Worm (Caenorhabditis elegans): ENCODE data around the gene T01D3.6.

The T01D3.6 gene

ce11 chrV:13739901-13740300 is 23.3 kb downstream of the T01D3.6 start:
- peak; percentile 80 for TF ChIP-seq pqm-1 (tag; optimal IDR thresholded peaks at IDR 0.05)
- TF ChIP-seq elt-2 (tag; optimal IDR thresholded peaks at IDR 0.05), result peak; percentile 86
- no peak for TF ChIP-seq elt-3 (tag; optimal IDR thresholded peaks at IDR 0.05)

ce11 chrV:13744901-13745300 is 28.3 kb downstream of the T01D3.6 start, which contains the start of gene F35E12.9:
Gene F35E12.9 (minus strand): TSS chrV:13745127.
- TF ChIP-seq pqm-1 (tag; optimal IDR thresholded peaks at IDR 0.05) (peak; percentile 94), R02D3.7 (tag; optimal IDR thresholded peaks at IDR 0.05) (no peak), lsy-12 (tag; optimal IDR thresholded peaks at IDR 0.05) (no peak), tbx-2 (tag; optimal IDR thresholded peaks at IDR 0.05) (no peak), sea-2 (GFP tag; optimal IDR thresholded peaks at IDR 0.05) (no peak), lin-15B (tag; optimal IDR thresholded peaks at IDR 0.05) (no peak), eor-1 (tag; optimal IDR thresholded peaks at IDR 0.05) (no peak), elt-2 (tag; optimal IDR thresholded peaks at IDR 0.05) (peak; percentile 95), pha-4 (tag; optimal IDR thresholded peaks at IDR 0.05) (peak; percentile 61), hmg-11 (tag; optimal IDR thresholded peaks at IDR 0.05) (no peak), nhr-77 (tag; optimal IDR thresholded peaks at IDR 0.05) (no peak), nhr-76 (tag; optimal IDR thresholded peaks at IDR 0.05) (no peak), jun-1 (tag; optimal IDR thresholded peaks at IDR 0.05) (peak; percentile 49), ama-1 (optimal IDR thresholded peaks at IDR 0.05) (no peak), ceh-82 (tag; optimal IDR thresholded peaks at IDR 0.05) (no peak), skn-1 (tag; optimal IDR thresholded peaks at IDR 0.05) (no peak), zag-1 (tag; optimal IDR thresholded peaks at IDR 0.05) (no peak), snpc-4 (tag; optimal IDR thresholded peaks at IDR 0.05) (no peak), ceh-28 (tag; optimal IDR thresholded peaks at IDR 0.05) (no peak)

ce11 chrV:13748658-13749057 is 32.0 kb downstream of the T01D3.6 start, which contains the start of gene F35E12.10:
Gene F35E12.10 (minus strand): TSS chrV:13748758.
- TF ChIP-seq zag-1 (tag; optimal IDR thresholded peaks at IDR 0.05), result no peak
- no peak for TF ChIP-seq ZK546.5 (tag; optimal IDR thresholded peaks at IDR 0.05)
- TF ChIP-seq fkh-10 (GFP tag; optimal IDR thresholded peaks at IDR 0.05), result no peak
- TF ChIP-seq elt-1 (tag; optimal IDR thresholded peaks at IDR 0.05), result no peak
- TF ChIP-seq eor-1 (tag; optimal IDR thresholded peaks at IDR 0.05), result no peak
- no peak for TF ChIP-seq skn-1 (tag; optimal IDR thresholded peaks at IDR 0.05)
- TF ChIP-seq nhr-67 (tag; optimal IDR thresholded peaks at IDR 0.05), result no peak
- TF ChIP-seq tbx-2 (tag; optimal IDR thresholded peaks at IDR 0.05), result no peak
- TF ChIP-seq pha-4 (tag; optimal IDR thresholded peaks at IDR 0.05), result no peak
- TF ChIP-seq fos-1 (tag; optimal IDR thresholded peaks at IDR 0.05), result no peak
- TF ChIP-seq nhr-12 (tag; optimal IDR thresholded peaks at IDR 0.05), result no peak
- no peak for TF ChIP-seq R02D3.7 (tag; optimal IDR thresholded peaks at IDR 0.05)
- no peak for TF ChIP-seq elt-3 (tag; optimal IDR thresholded peaks at IDR 0.05)
- TF ChIP-seq elt-2 (tag; optimal IDR thresholded peaks at IDR 0.05), result no peak

ce11 chrV:13751811-13752210 is 35.2 kb downstream of the T01D3.6 start, which contains the start of gene cld-9:
Gene cld-9 (minus strand): TSS chrV:13751891.
- no peak for TF ChIP-seq nhr-25 (tag; optimal IDR thresholded peaks at IDR 0.05)
- no peak for TF ChIP-seq ceh-9 (tag; optimal IDR thresholded peaks at IDR 0.05)
- peak; percentile 71 for TF ChIP-seq elt-2 (tag; optimal IDR thresholded peaks at IDR 0.05)
- no peak for TF ChIP-seq lin-15B (tag; optimal IDR thresholded peaks at IDR 0.05)
- TF ChIP-seq aly-2 (tag; optimal IDR thresholded peaks at IDR 0.05), result no peak
- TF ChIP-seq ZK546.5 (tag; optimal IDR thresholded peaks at IDR 0.05), result no peak
- TF ChIP-seq pqm-1 (tag; optimal IDR thresholded peaks at IDR 0.05), result peak; percentile 40
- TF ChIP-seq nhr-237 (tag; optimal IDR thresholded peaks at IDR 0.05), result no peak

- TF ChIP-seq fkh-2 (tag; optimal IDR thresholded peaks at IDR 0.05) (no peak), nhr-67 (tag; optimal IDR thresholded peaks at IDR 0.05) (no peak), nhr-25 (tag; optimal IDR thresholded peaks at IDR 0.05) (no peak), daf-12 (tag; optimal IDR thresholded peaks at IDR 0.05) (no peak), ceh-82 (tag; optimal IDR thresholded peaks at IDR 0.05) (no peak), elt-2 (tag; optimal IDR thresholded peaks at IDR 0.05) (no peak), ceh-9 (tag; optimal IDR thresholded peaks at IDR 0.05) (no peak)
Observed at ce11 chrV:13753481-13753880, 36.9 kb downstream of the T01D3.6 start, which contains the start of gene F20G2.1. Gene F20G2.1 (minus strand): TSS chrV:13753581.
